Fruit fly (Drosophila melanogaster) whole organism, embryonic: ENCODE results near the gene Vm32E.

Experiments used
- Ada2b ChIP-seq: fragments of 200-800 bp; sonication (Bioruptor generic); IDR thresholded peaks from 2 replicates; pipeline ENCODE4 v1.3.6; 2022; ENCODE audit warnings: missing biosample characterization, missing genetic modification characterization
- Antp ChIP-seq: fragments of 200-800 bp; sonication (Bioruptor generic); optimal IDR thresholded peaks from 3 replicates; lab custom pipeline; 2016; ENCODE audit warnings: missing biosample characterization, missing genetic modification characterization
- Asciz ChIP-seq: fragments of 200-800 bp; sonication (Bioruptor generic); optimal IDR thresholded peaks from 2 replicates; lab custom pipeline; 2017; ENCODE audit warnings: missing biosample characterization, mild to moderate bottlenecking, missing genetic modification characterization, missing genetic modification reagents
- Atf3 ChIP-seq: fragments of 200-800 bp; sonication (Bioruptor generic); optimal IDR thresholded peaks from 3 replicates; lab custom pipeline; 2016; ENCODE audit warnings: missing biosample characterization, missing genetic modification characterization
- CG11560 ChIP-seq: fragments of 200-800 bp; sonication (Bioruptor generic); IDR thresholded peaks from 3 replicates; pipeline ENCODE4 v1.3.6; 2022; ENCODE audit warnings: missing biosample characterization, missing genetic modification characterization
- CG16779 ChIP-seq: fragments of 200-800 bp; sonication (Bioruptor generic); IDR thresholded peaks from 2 replicates; pipeline ENCODE4 v1.3.6; 2022; ENCODE audit warnings: missing biosample characterization, missing genetic modification characterization
- CG16813 ChIP-seq: fragments of 200-800 bp; sonication (Bioruptor generic); IDR thresholded peaks from 3 replicates; pipeline ENCODE4 v1.3.6; 2022; ENCODE audit warnings: missing biosample characterization, missing genetic modification characterization; ENCODE audit not compliant: partially characterized antibody
- CG16863 ChIP-seq: fragments of 200-800 bp; sonication (Bioruptor generic); optimal IDR thresholded peaks from 3 replicates; lab custom pipeline; 2016; ENCODE audit warnings: missing biosample characterization, missing genetic modification characterization
- CG17328 ChIP-seq: fragments of 200-800 bp; sonication (Bioruptor generic); IDR thresholded peaks from 2 replicates; pipeline ENCODE4 v1.3.6; 2022; ENCODE audit warnings: missing biosample characterization, missing genetic modification characterization
- CG17802 ChIP-seq: fragments of 200-800 bp; sonication (Bioruptor generic); optimal IDR thresholded peaks from 2 replicates; lab custom pipeline; 2018; ENCODE audit warnings: missing biosample characterization, mild to moderate bottlenecking, missing genetic modification characterization, moderate library complexity
- CG17912 ChIP-seq: fragments of 200-800 bp; sonication (Bioruptor generic); optimal IDR thresholded peaks from 2 replicates; lab custom pipeline; 2018; ENCODE audit warnings: missing biosample characterization, mild to moderate bottlenecking, missing genetic modification characterization
- CG18599 ChIP-seq: fragments of 200-800 bp; sonication (Bioruptor generic); optimal IDR thresholded peaks from 3 replicates; lab custom pipeline; 2017; ENCODE audit warnings: missing biosample characterization, missing genetic modification characterization, mild to moderate bottlenecking, moderate library complexity, missing genetic modification reagents
- CG32767 ChIP-seq: fragments of 200-800 bp; sonication (Bioruptor generic); IDR thresholded peaks from 2 replicates; pipeline ENCODE4 v1.3.6; 2022; ENCODE audit warnings: missing biosample characterization, missing genetic modification characterization
- CG34422 ChIP-seq: fragments of 200-800 bp; sonication (Bioruptor generic); IDR thresholded peaks from 3 replicates; pipeline ENCODE4 v1.3.6; 2022; ENCODE audit warnings: missing biosample characterization, missing genetic modification characterization
- CG3726 ChIP-seq: fragments of 200-800 bp; sonication (Bioruptor generic); IDR thresholded peaks from 3 replicates; pipeline ENCODE4, ENCODE4 v1.3.6; 2022; ENCODE audit warnings: missing biosample characterization, missing genetic modification characterization
- CG4820 ChIP-seq: fragments of 200-800 bp; sonication (Bioruptor generic); optimal IDR thresholded peaks from 3 replicates; lab custom pipeline; 2016; ENCODE audit warnings: missing biosample characterization, missing genetic modification characterization
- CG5180 ChIP-seq: fragments of 200-800 bp; sonication (Bioruptor generic); optimal IDR thresholded peaks from 3 replicates; lab custom pipeline; 2017; ENCODE audit warnings: missing biosample characterization, missing genetic modification characterization, mild to moderate bottlenecking, moderate library complexity, missing genetic modification reagents
- CG6765 ChIP-seq: fragments of 200-800 bp; sonication (Bioruptor generic); optimal IDR thresholded peaks from 3 replicates; lab custom pipeline; 2017; ENCODE audit warnings: missing biosample characterization, mild to moderate bottlenecking, missing genetic modification characterization
- CG7786 ChIP-seq: fragments of 200-800 bp; sonication (Bioruptor generic); optimal IDR thresholded peaks from 2 replicates; lab custom pipeline; 2016; ENCODE audit warnings: missing biosample characterization, missing genetic modification characterization
- CG7963 ChIP-seq: fragments of 200-800 bp; sonication (Bioruptor generic); IDR thresholded peaks from 3 replicates; pipeline ENCODE4 v1.3.6; 2022; ENCODE audit warnings: missing biosample characterization, missing genetic modification characterization; ENCODE audit not compliant: partially characterized antibody
- E2f2 ChIP-seq: fragments of 200-800 bp; sonication (Bioruptor generic); IDR thresholded peaks from 2 replicates; pipeline ENCODE4 v1.3.6; 2022; ENCODE audit warnings: missing biosample characterization, missing genetic modification characterization
- GATAe ChIP-seq: fragments of 200-800 bp; sonication (Bioruptor generic); conservative IDR thresholded peaks from 2 replicates; pipeline ENCODE4 v1.3.6; 2022; ENCODE audit warnings: missing biosample characterization, missing genetic modification characterization
- Gsc ChIP-seq: fragments of 200-800 bp; sonication (Bioruptor generic); IDR thresholded peaks from 2 replicates; pipeline ENCODE4 v1.3.6; 2022; ENCODE audit warnings: missing biosample characterization, missing genetic modification characterization
- H2.0 ChIP-seq: fragments of 200-800 bp; sonication (Bioruptor generic); IDR thresholded peaks from 2 replicates; pipeline ENCODE4 v1.3.6; 2022; ENCODE audit warnings: missing biosample characterization, missing genetic modification characterization
- HLH3B ChIP-seq: fragments of 200-800 bp; sonication (Bioruptor generic); IDR thresholded peaks from 2 replicates; pipeline ENCODE4 v1.3.6; 2022; ENCODE audit warnings: missing biosample characterization, missing genetic modification characterization
- Hr39 ChIP-seq: fragments of >200 bp; optimal IDR thresholded peaks from 2 replicates; lab custom pipeline; 2017
- MBD-R2 ChIP-seq: fragments of 200-800 bp; sonication (Bioruptor generic); IDR thresholded peaks from 2 replicates; pipeline ENCODE4 v1.3.6; 2022; ENCODE audit warnings: missing biosample characterization, missing genetic modification characterization
- Max ChIP-seq: fragments of 200-800 bp; sonication (Bioruptor generic); optimal IDR thresholded peaks from 2 replicates; lab custom pipeline; 2016; ENCODE audit warnings: missing biosample characterization, mild to moderate bottlenecking, missing genetic modification characterization
- NC2β ChIP-seq: fragments of 200-800 bp; sonication (Bioruptor generic); optimal IDR thresholded peaks from 2 replicates; lab custom pipeline; 2016; ENCODE audit warnings: missing biosample characterization, missing genetic modification characterization
- Nf-YB ChIP-seq: fragments of 200-800 bp; sonication (Bioruptor generic); optimal IDR thresholded peaks from 3 replicates; lab custom pipeline; 2019; ENCODE audit warnings: missing biosample characterization, mild to moderate bottlenecking, missing genetic modification characterization, moderate library complexity
- Opbp ChIP-seq: fragments of 200-800 bp; sonication (Bioruptor generic); IDR thresholded peaks from 3 replicates; pipeline ENCODE4 v1.3.6; 2022; ENCODE audit warnings: missing biosample characterization, missing genetic modification characterization; ENCODE audit not compliant: partially characterized antibody
- Rfx ChIP-seq: fragments of 200-800 bp; sonication (Bioruptor generic); IDR thresholded peaks from 2 replicates; pipeline ENCODE4 v1.3.6; 2022; ENCODE audit warnings: missing biosample characterization, missing genetic modification characterization
- Sin3A ChIP-seq: fragments of >200 bp; optimal IDR thresholded peaks from 2 replicates; lab custom pipeline; 2018
- TFAM ChIP-seq: fragments of 200-800 bp; sonication (Bioruptor generic); optimal IDR thresholded peaks from 2 replicates; lab custom pipeline; 2017; ENCODE audit warnings: missing biosample characterization, missing genetic modification characterization, inconsistent platforms
- amos ChIP-seq: fragments of 200-800 bp; sonication (Bioruptor generic); IDR thresholded peaks from 2 replicates; pipeline ENCODE4 v1.3.6; 2022; ENCODE audit warnings: missing biosample characterization, missing genetic modification characterization; ENCODE audit not compliant: partially characterized antibody
- ara ChIP-seq: fragments of 200-800 bp; sonication (Bioruptor generic); IDR thresholded peaks from 2 replicates; pipeline ENCODE4 v1.3.6; 2022; ENCODE audit warnings: missing biosample characterization, missing genetic modification characterization
- bab2 ChIP-seq: fragments of 200-800 bp; sonication (Bioruptor generic); optimal IDR thresholded peaks from 2 replicates; lab custom pipeline; 2016; ENCODE audit warnings: missing biosample characterization, missing genetic modification characterization
- br ChIP-seq: fragments of >200 bp; optimal IDR thresholded peaks from 2 replicates; lab custom pipeline; 2017
- dmrt11E ChIP-seq: fragments of 200-800 bp; sonication (Bioruptor generic); optimal IDR thresholded peaks from 3 replicates; lab custom pipeline; 2018; ENCODE audit warnings: missing biosample characterization, mild to moderate bottlenecking, missing genetic modification characterization, moderate library complexity
- ftz-f1 ChIP-seq: fragments of 200-800 bp; sonication (Bioruptor generic); optimal IDR thresholded peaks from 2 replicates; lab custom pipeline; 2016; ENCODE audit warnings: missing biosample characterization, missing genetic modification characterization
- gt ChIP-seq: fragments of 200-800 bp; sonication (Bioruptor generic); IDR thresholded peaks from 2 replicates; pipeline ENCODE4 v1.3.6; 2022; ENCODE audit warnings: missing biosample characterization, missing genetic modification characterization
- jigr1 ChIP-seq: fragments of 200-800 bp; sonication (Bioruptor generic); IDR thresholded peaks from 3 replicates; pipeline ENCODE4 v1.3.6; 2022; ENCODE audit warnings: missing biosample characterization, missing genetic modification characterization
- maf-S ChIP-seq: fragments of 200-800 bp; sonication (Bioruptor generic); optimal IDR thresholded peaks from 2 replicates; lab custom pipeline; 2016; ENCODE audit warnings: missing biosample characterization, missing genetic modification characterization
- mirr ChIP-seq: fragments of 200-800 bp; sonication (Bioruptor generic); optimal IDR thresholded peaks from 3 replicates; lab custom pipeline; 2018; ENCODE audit warnings: missing biosample characterization, mild to moderate bottlenecking, missing genetic modification characterization
- nerfin-2 ChIP-seq: fragments of 200-800 bp; sonication (Bioruptor generic); IDR thresholded peaks from 2 replicates; pipeline ENCODE4 v1.3.6; 2022; ENCODE audit warnings: missing biosample characterization, missing genetic modification characterization; ENCODE audit not compliant: partially characterized antibody
- nom ChIP-seq: fragments of 200-800 bp; sonication (Bioruptor generic); optimal IDR thresholded peaks from 2 replicates; lab custom pipeline; 2017; ENCODE audit warnings: missing biosample characterization, missing genetic modification characterization, mild to moderate bottlenecking, moderate library complexity, missing genetic modification reagents
- org-1 ChIP-seq: fragments of 200-800 bp; sonication (Bioruptor generic); optimal IDR thresholded peaks from 2 replicates; lab custom pipeline; 2017; ENCODE audit warnings: missing biosample characterization, missing genetic modification characterization
- pnt ChIP-seq: fragments of 200-800 bp; sonication (Bioruptor generic); optimal IDR thresholded peaks from 3 replicates; lab custom pipeline; 2016; ENCODE audit warnings: missing biosample characterization, missing genetic modification characterization
- sna ChIP-seq: fragments of 200-800 bp; sonication (Bioruptor generic); IDR thresholded peaks from 2 replicates; pipeline ENCODE4 v1.3.6; 2022; ENCODE audit warnings: missing biosample characterization, missing genetic modification characterization; ENCODE audit not compliant: partially characterized antibody
- sr ChIP-seq: fragments of 200-800 bp; sonication (Bioruptor generic); IDR thresholded peaks from 3 replicates; pipeline ENCODE4 v1.3.6; 2022; ENCODE audit warnings: missing biosample characterization, missing genetic modification characterization
- vvl ChIP-seq: fragments of 200-800 bp; sonication (Bioruptor generic); IDR thresholded peaks from 2 replicates; pipeline ENCODE4 v1.3.6; 2022; ENCODE audit warnings: missing biosample characterization, missing genetic modification characterization
- z ChIP-seq: fragments of 200-800 bp; sonication (Bioruptor generic); IDR thresholded peaks from 3 replicates; pipeline ENCODE4 v1.3.6; 2022; ENCODE audit warnings: missing biosample characterization, missing genetic modification characterization
- zfh1 ChIP-seq: fragments of 200-800 bp; sonication (Bioruptor generic); IDR thresholded peaks from 3 replicates; pipeline ENCODE4 v1.3.6; 2022; ENCODE audit warnings: missing biosample characterization, missing genetic modification characterization

Gene Vm32E

DNA sequence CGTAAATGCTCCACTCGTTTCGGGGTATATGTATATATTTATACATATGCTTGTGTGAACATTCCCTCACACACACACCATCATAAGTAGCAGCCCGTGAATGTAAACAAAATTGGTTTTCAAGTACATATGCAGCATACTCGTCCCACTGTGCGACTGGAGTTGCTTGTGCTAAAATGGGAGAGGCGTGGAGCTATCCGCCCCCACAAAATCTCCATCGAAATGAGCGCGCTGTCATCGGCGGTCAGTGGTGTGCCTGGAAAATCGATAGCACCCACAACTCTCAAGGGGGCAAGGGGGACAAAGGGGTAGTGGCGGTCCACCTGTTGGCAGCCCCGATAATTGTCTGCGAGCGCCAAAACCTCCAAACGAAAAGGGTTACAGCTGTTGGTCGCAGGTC, 3.5 kb downstream of the Vm32E start (continued):
- no peak for TF ChIP-seq CG16813 (GFP tag; lab: Robert Waterston, UW)
- no peak for TF ChIP-seq CG5180
- no peak for TF ChIP-seq NC2β (GFP tag; lab: Kevin White, UChicago)
- TF ChIP-seq CG34422 (GFP tag; lab: Robert Waterston, UW): peak; percentile 39; the same call in 1 of the 3 replicates
- no peak for TF ChIP-seq pnt (GFP tag; lab: Kevin White, UChicago)
- no peak for TF ChIP-seq CG32767 (GFP tag; lab: Robert Waterston, UW)
- no peak for TF ChIP-seq Antp
- no peak for TF ChIP-seq TFAM (GFP tag; lab: Kevin White, UChicago)
- TF ChIP-seq sna: no peak
- no peak for TF ChIP-seq H2.0 (GFP tag; lab: Robert Waterston, UW)
- TF ChIP-seq CG7963 (GFP tag; lab: Robert Waterston, UW): no peak
- TF ChIP-seq bab2 (GFP tag; lab: Kevin White, UChicago): no peak
- no peak for TF ChIP-seq Hr39 (lab: Kevin White, UChicago)
- TF ChIP-seq ara (GFP tag; lab: Robert Waterston, UW): no peak
- TF ChIP-seq CG3726: no peak
- 0 out of 2 replicates have a peak, but pooled peaks have one; percentile 21 for TF ChIP-seq nerfin-2
- TF ChIP-seq MBD-R2 (GFP tag; lab: Robert Waterston, UW): peak; percentile 70
- TF ChIP-seq CG18599 (GFP tag; lab: Kevin White, UChicago): peak; percentile 20
- TF ChIP-seq sr (GFP tag; lab: Robert Waterston, UW): peak; percentile 61; the same call in 2 of the 3 replicates
- TF ChIP-seq CG17328: no peak
- TF ChIP-seq Rfx (GFP tag; lab: Robert Waterston, UW): no peak
- no peak for TF ChIP-seq maf-S (GFP tag; lab: Kevin White, UChicago)
- 0 out of 3 replicates have a peak, but pooled peaks have one; percentile 8 for TF ChIP-seq z
- no peak for TF ChIP-seq org-1 (GFP tag; lab: Kevin White, UChicago)
- TF ChIP-seq CG4820 (GFP tag; lab: Kevin White, UChicago): no peak
- TF ChIP-seq Opbp (GFP tag; lab: Robert Waterston, UW): peak; percentile 20; the same call in 1 of the 3 replicates
- no peak for TF ChIP-seq GATAe (GFP tag; lab: Robert Waterston, UW)
- TF ChIP-seq Gsc (GFP tag; lab: Robert Waterston, UW): no peak
- TF ChIP-seq nom (GFP tag; lab: Kevin White, UChicago): no peak
- TF ChIP-seq CG17802 (tag; lab: Kevin White, UChicago): no peak
- TF ChIP-seq gt (GFP tag; lab: Robert Waterston, UW): no peak
- no peak for TF ChIP-seq CG17912
- TF ChIP-seq mirr (GFP tag; lab: Kevin White, UChicago): no peak
- no peak for TF ChIP-seq CG11560 (tag; lab: Robert Waterston, UW)
- TF ChIP-seq zfh1 (GFP tag; lab: Robert Waterston, UW): no peak
- TF ChIP-seq Atf3 (GFP tag; lab: Kevin White, UChicago): no peak
- TF ChIP-seq dmrt11E (tag; lab: Kevin White, UChicago): no peak
- TF ChIP-seq br (lab: Kevin White, UChicago): no peak
- TF ChIP-seq Nf-YB (GFP tag; lab: Kevin White, UChicago): no peak
- TF ChIP-seq CG16863: no peak
- TF ChIP-seq HLH3B (GFP tag; lab: Robert Waterston, UW): no peak
- TF ChIP-seq amos (GFP tag; lab: Robert Waterston, UW): 0 out of 2 replicates have a peak, but pooled peaks have one; percentile 17
- TF ChIP-seq Asciz: no peak
- TF ChIP-seq Max: no peak
- no peak for TF ChIP-seq Ada2b (GFP tag; lab: Robert Waterston, UW)
- TF ChIP-seq E2f2 (GFP tag; lab: Robert Waterston, UW): no peak
- TF ChIP-seq CG16779 (GFP tag; lab: Robert Waterston, UW): no peak
- TF ChIP-seq CG7786 (GFP tag; lab: Kevin White, UChicago): no peak
- no peak for TF ChIP-seq jigr1 (GFP tag; lab: Robert Waterston, UW)
- TF ChIP-seq vvl: 0 out of 2 replicates have a peak, but pooled peaks have one; percentile 7
- TF ChIP-seq Sin3A (lab: Kevin White, UChicago): no peak
- no peak for TF ChIP-seq CG6765 (GFP tag; lab: Kevin White, UChicago)
- no peak for TF ChIP-seq ftz-f1
